Worm (Caenorhabditis elegans): Measurements from ENCODE around the gene M02D8.7.
"Not testable (repeated sequence)": the region's sequence is repeated elsewhere in the genome, so short reads cannot be mapped to it uniquely, and the experiment has no call there.

The M02D8.7 gene

ce11 chrX:8736965-8737464, 5.8 kb downstream of the M02D8.7 start, which contains the start of gene M02D8.3 (continued):
- TF ChIP-seq madf-2 (tag; optimal IDR thresholded peaks at IDR 0.05), result no peak
- TF ChIP-seq ceh-19 (GFP tag; optimal IDR thresholded peaks at IDR 0.05), result no peak
- no peak for TF ChIP-seq syd-9 (tag; optimal IDR thresholded peaks at IDR 0.05)
- peak; percentile 60 for TF ChIP-seq ref-2 (tag; optimal IDR thresholded peaks at IDR 0.05)
- peak; percentile 7 for TF ChIP-seq elt-2 (tag; optimal IDR thresholded peaks at IDR 0.05)
- no peak for TF ChIP-seq C38D4.7 (GFP tag; optimal IDR thresholded peaks at IDR 0.05)
- TF ChIP-seq K02D7.2 (tag; optimal IDR thresholded peaks at IDR 0.05), result no peak

ce11 chrX:8731822-8732221, 11.0 kb downstream of the M02D8.7 start, which contains the start of gene M02D8.6:
Gene M02D8.6 (minus strand): TSS chrX:8731922.
- not testable (repeated sequence) for TF ChIP-seq T23F11.4 (GFP tag; optimal IDR thresholded peaks at IDR 0.05); C38D4.7 (GFP tag; optimal IDR thresholded peaks at IDR 0.05); ceh-22 (tag; optimal IDR thresholded peaks at IDR 0.05)

ce11 chrX:8727306-8727705, 15.5 kb downstream of the M02D8.7 start, which contains the start of gene EGAP4.1:
Gene EGAP4.1 (minus strand): TSS chrX:8727406.
- TF ChIP-seq ceh-18 (tag; optimal IDR thresholded peaks at IDR 0.05), result peak; percentile 13
- TF ChIP-seq ref-2 (tag; optimal IDR thresholded peaks at IDR 0.05), result no peak
- no peak for TF ChIP-seq pax-1 (tag; optimal IDR thresholded peaks at IDR 0.05)

ce11 chrX:8723840-8724239, 19.0 kb downstream of the M02D8.7 start:
- TF ChIP-seq odd-2 (tag; optimal IDR thresholded peaks at IDR 0.05) (no peak), fax-1 (tag; optimal IDR thresholded peaks at IDR 0.05) (no peak), gmeb-2 (tag; optimal IDR thresholded peaks at IDR 0.05) (no peak), dve-1 (tag; optimal IDR thresholded peaks at IDR 0.05) (no peak), ceh-2 (tag; optimal IDR thresholded peaks at IDR 0.05) (no peak), dmd-4 (tag; optimal IDR thresholded peaks at IDR 0.05; ENCODE audit: borderline replicate concordance) (no peak), fkh-10 (GFP tag; optimal IDR thresholded peaks at IDR 0.05) (no peak), pax-1 (tag; optimal IDR thresholded peaks at IDR 0.05) (no peak), sdc-2 (tag; optimal IDR thresholded peaks at IDR 0.05) (no peak), pat-9 (tag; optimal IDR thresholded peaks at IDR 0.05) (peak; percentile 40), ttx-3 (tag; optimal IDR thresholded peaks at IDR 0.05) (no peak), tbx-2 (tag; optimal IDR thresholded peaks at IDR 0.05) (peak; percentile 43), hlh-30 (tag; optimal IDR thresholded peaks at IDR 0.05; ENCODE audit: insufficient read depth) (no peak), che-1 (tag; optimal IDR thresholded peaks at IDR 0.05) (no peak), nhr-11 (tag; optimal IDR thresholded peaks at IDR 0.05) (no peak), ama-1 (optimal IDR thresholded peaks at IDR 0.05) (no peak), ceh-34 (tag; optimal IDR thresholded peaks at IDR 0.05) (peak; percentile 32), T23F11.4 (GFP tag; optimal IDR thresholded peaks at IDR 0.05) (no peak), lim-6 (tag; optimal IDR thresholded peaks at IDR 0.05) (no peak), hlh-15 (tag; optimal IDR thresholded peaks at IDR 0.05) (no peak), hlh-13 (GFP tag; optimal IDR thresholded peaks at IDR 0.05) (no peak), C38D4.7 (GFP tag; optimal IDR thresholded peaks at IDR 0.05) (no peak), lin-11 (tag; optimal IDR thresholded peaks at IDR 0.05) (no peak), unc-3 (GFP tag; conservative IDR thresholded peaks at IDR 0.05) (no peak), unc-3 (tag; optimal IDR thresholded peaks at IDR 0.05) (no peak), ceh-14 (tag; optimal IDR thresholded peaks at IDR 0.05) (no peak), zip-5 (tag; optimal IDR thresholded peaks at IDR 0.05) (no peak), syd-9 (tag; optimal IDR thresholded peaks at IDR 0.05) (peak; percentile 2), pag-3 (tag; optimal IDR thresholded peaks at IDR 0.05; ENCODE audit: borderline replicate concordance) (no peak), pha-4 (tag; optimal IDR thresholded peaks at IDR 0.05) (no peak), elt-2 (tag; optimal IDR thresholded peaks at IDR 0.05) (no peak), npax-4 (tag; optimal IDR thresholded peaks at IDR 0.05) (no peak), ets-4 (tag; optimal IDR thresholded peaks at IDR 0.05) (no peak), ceh-22 (tag; optimal IDR thresholded peaks at IDR 0.05) (no peak), nfya-1 (tag; optimal IDR thresholded peaks at IDR 0.05) (peak; percentile 25), pha-2 (tag; optimal IDR thresholded peaks at IDR 0.05) (no peak), ceh-31 (tag; optimal IDR thresholded peaks at IDR 0.05) (no peak), ahr-1 (tag; optimal IDR thresholded peaks at IDR 0.05) (no peak), K09A11.1 (tag; optimal IDR thresholded peaks at IDR 0.05; ENCODE audit: insufficient read depth) (no peak), ceh-24 (tag; optimal IDR thresholded peaks at IDR 0.05) (no peak), ceh-45 (GFP tag; IDR thresholded peaks at IDR 0.05) (no peak)

Data from whole organism, late embryonic.